Worm (Caenorhabditis elegans): Measurements from ENCODE around the gene T23G4.127.

T23G4.127 gene

ce11 chrIV:13716735-13717134 lies 18.2 kb upstream of the T23G4.127 start:
- TF ChIP-seq unc-62 (GFP tag; optimal IDR thresholded peaks at IDR 0.05) (peak; percentile 94), athp-1 (tag; optimal IDR thresholded peaks at IDR 0.05) (no peak), attf-6 (GFP tag; IDR thresholded peaks at IDR 0.05) (peak; percentile 44; the same call in 1 of the 2 replicates)

DNA sequence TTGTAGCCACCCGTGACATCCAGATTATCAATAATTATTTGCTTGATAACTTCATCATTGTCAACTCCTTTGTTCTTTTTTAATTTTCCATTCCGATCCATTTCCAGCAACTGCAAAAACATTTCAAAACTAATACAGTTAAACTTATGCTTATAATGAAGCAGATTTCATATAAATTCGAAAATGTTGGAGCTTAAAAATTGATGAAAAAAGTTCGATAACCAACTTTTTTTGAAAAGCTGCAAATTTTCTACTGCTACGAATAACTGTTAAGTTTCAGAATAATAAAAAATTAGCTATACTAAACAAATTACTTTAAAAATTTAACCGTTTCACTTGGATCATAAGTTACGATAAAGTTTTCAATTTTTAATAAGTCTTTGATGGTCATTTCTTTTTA lies 17.8 kb upstream of the T23G4.127 start, which contains the start of gene C47A4.1:
Gene C47A4.1, minus strand, starts transcription at position 101 of the 400 bp plus-strand sequence.
- TF ChIP-seq madf-6 (GFP tag; IDR thresholded peaks at IDR 0.05), result no peak
- TF ChIP-seq ztf-6 (GFP tag; IDR thresholded peaks at IDR 0.05), result no peak
- no peak for TF ChIP-seq Y53F4B.3 (GFP tag; IDR thresholded peaks at IDR 0.05)
- no peak for TF ChIP-seq aptf-2 (GFP tag; conservative IDR thresholded peaks at IDR 0.05)
- TF ChIP-seq gei-17 (GFP tag; optimal IDR thresholded peaks at IDR 0.05), result no peak
- no peak for TF ChIP-seq hsf-1 (GFP tag; IDR thresholded peaks at IDR 0.05)
- no peak for TF ChIP-seq cebp-1 (GFP tag; IDR thresholded peaks at IDR 0.05)
- TF ChIP-seq cebp-1 (tag; optimal IDR thresholded peaks at IDR 0.05), result no peak
- no peak for TF ChIP-seq ekl-4 (GFP tag; IDR thresholded peaks at IDR 0.05)
- TF ChIP-seq lir-1 (GFP tag; conservative IDR thresholded peaks at IDR 0.05), result no peak

- TF ChIP-seq attf-3 (GFP tag; conservative IDR thresholded peaks at IDR 0.05), result no peak
- no peak for TF ChIP-seq unc-130 (GFP tag; optimal IDR thresholded peaks at IDR 0.05)
- TF ChIP-seq let-607 (tag; optimal IDR thresholded peaks at IDR 0.05), result no peak
- no peak for TF ChIP-seq hlh-26 (GFP tag; conservative IDR thresholded peaks at IDR 0.05)
- TF ChIP-seq lsl-1 (GFP tag; optimal IDR thresholded peaks at IDR 0.05), result no peak
- no peak for TF ChIP-seq Y79H2A.3 (GFP tag; conservative IDR thresholded peaks at IDR 0.05)
- TF ChIP-seq lsy-27 (tag; optimal IDR thresholded peaks at IDR 0.05; ENCODE audit: borderline replicate concordance, insufficient read depth), result no peak
- no peak for TF ChIP-seq athp-1 (tag; optimal IDR thresholded peaks at IDR 0.05)
- TF ChIP-seq ceh-27 (GFP tag; optimal IDR thresholded peaks at IDR 0.05), result no peak
- no peak for TF ChIP-seq hmg-1.2 (GFP tag; IDR thresholded peaks at IDR 0.05)
- no peak for TF ChIP-seq attf-6 (GFP tag; IDR thresholded peaks at IDR 0.05)
These were observed 11.9 kb upstream of the T23G4.127 start for ce11 chrIV:13710367-13710766.

- peak; percentile 68 for TF ChIP-seq tbp1 (GFP tag; optimal IDR thresholded peaks at IDR 0.05)
- no peak for TF ChIP-seq C06A6.2 (GFP tag; conservative IDR thresholded peaks at IDR 0.05)
- peak; percentile 11 for TF ChIP-seq snpc-3.4 (tag; optimal IDR thresholded peaks at IDR 0.05)
- peak; percentile 64 for TF ChIP-seq snpc-1.1 (tag; optimal IDR thresholded peaks at IDR 0.05; ENCODE audit: insufficient read depth)
- no peak for TF ChIP-seq dox-1 (GFP tag; IDR thresholded peaks at IDR 0.05)
- peak; percentile 18; the same call in 1 of the 2 replicates for TF ChIP-seq D2030.7 (GFP tag; IDR thresholded peaks at IDR 0.05)
- no peak for TF ChIP-seq Y79H2A.3 (GFP tag; conservative IDR thresholded peaks at IDR 0.05)
- no peak for TF ChIP-seq let-607 (tag; optimal IDR thresholded peaks at IDR 0.05)
- TF ChIP-seq attf-6 (GFP tag; IDR thresholded peaks at IDR 0.05), result peak; percentile 97
- peak; percentile 82 for TF ChIP-seq snpc-4 (GFP tag; optimal IDR thresholded peaks at IDR 0.05)
- TF ChIP-seq snpc-4 (tag; optimal IDR thresholded peaks at IDR 0.05), result peak; percentile 83 to 96 (median 95)
- no peak for TF ChIP-seq unc-62 (GFP tag; optimal IDR thresholded peaks at IDR 0.05)
- TF ChIP-seq sdz-38 (tag; optimal IDR thresholded peaks at IDR 0.05), result no peak
- peak; percentile 57 for TF ChIP-seq madf-6 (GFP tag; IDR thresholded peaks at IDR 0.05)
- peak; percentile 46 for TF ChIP-seq F49E8.2 (tag; optimal IDR thresholded peaks at IDR 0.05; ENCODE audit: insufficient read depth)
- no peak for TF ChIP-seq ccch-3 (GFP tag; optimal IDR thresholded peaks at IDR 0.05)
- peak; percentile 60 for TF ChIP-seq hmg-1.2 (GFP tag; IDR thresholded peaks at IDR 0.05)
- TF ChIP-seq F33H1.4 (GFP tag; IDR thresholded peaks at IDR 0.05), result no peak
These were observed 10.7 kb upstream of the T23G4.127 start for ce11 chrIV:13709069-13709640.

All from whole organism, young adult.